Fruit fly (Drosophila melanogaster) S2 (cell line): ENCODE data around the gene CG34301.

Experiments used
- CG8478 ChIP-seq: fragments of >200 bp; optimal IDR thresholded peaks from 2 replicates; lab custom pipeline; 2018
- CTCF ChIP-seq, 2 experiments: fragments of >200 bp; optimal IDR thresholded peaks; 2 replicates each; lab custom pipeline; 2018

Gene CG34301

dm6 chr3R:8815074-8815473 lies 41.8 kb downstream of the CG34301 start:
- no peak for TF ChIP-seq CTCF (optimal IDR thresholded peaks at IDR 0.05; lab: Kevin White, UChicago)
- TF ChIP-seq CG8478 (lab: Kevin White, UChicago): no peak

- TF ChIP-seq CG8478 (lab: Kevin White, UChicago) (no peak), CTCF (optimal IDR thresholded peaks at IDR 0.05; lab: Kevin White, UChicago) (no peak)
Observed at dm6 chr3R:8818239-8818638, 45.0 kb downstream of the CG34301 start.

dm6 chr3R:8819551-8820057 lies 46.4 kb downstream of the CG34301 start:
- TF ChIP-seq CG8478 (lab: Kevin White, UChicago): no peak
- TF ChIP-seq CTCF (optimal IDR thresholded peaks at IDR 0.05; lab: Kevin White, UChicago): no peak

- TF ChIP-seq CG8478 (lab: Kevin White, UChicago) (no peak), CTCF (optimal IDR thresholded peaks at IDR 0.05; lab: Kevin White, UChicago) (peak; percentile 51 to 64)
Observed at dm6 chr3R:8820428-8820912, 47.2 kb downstream of the CG34301 start, which contains the start of gene aqz. Gene aqz (minus strand): TSS chr3R:8820682.

- no peak for TF ChIP-seq CG8478 (lab: Kevin White, UChicago)
- TF ChIP-seq CTCF (optimal IDR thresholded peaks at IDR 0.05; lab: Kevin White, UChicago): no peak
Observed at dm6 chr3R:8821623-8822022, 48.4 kb downstream of the CG34301 start, which contains the start of gene CG8369. Gene CG8369 (plus strand): TSS chr3R:8822008.

dm6 chr3R:8822919-8823318 lies 49.7 kb downstream of the CG34301 start:
- no peak for TF ChIP-seq CTCF (optimal IDR thresholded peaks at IDR 0.05; lab: Kevin White, UChicago)
- TF ChIP-seq CG8478 (lab: Kevin White, UChicago): no peak
